Comparison of ENCODE assay signal across 1 worm cellular context in the genomic region with DNA sequence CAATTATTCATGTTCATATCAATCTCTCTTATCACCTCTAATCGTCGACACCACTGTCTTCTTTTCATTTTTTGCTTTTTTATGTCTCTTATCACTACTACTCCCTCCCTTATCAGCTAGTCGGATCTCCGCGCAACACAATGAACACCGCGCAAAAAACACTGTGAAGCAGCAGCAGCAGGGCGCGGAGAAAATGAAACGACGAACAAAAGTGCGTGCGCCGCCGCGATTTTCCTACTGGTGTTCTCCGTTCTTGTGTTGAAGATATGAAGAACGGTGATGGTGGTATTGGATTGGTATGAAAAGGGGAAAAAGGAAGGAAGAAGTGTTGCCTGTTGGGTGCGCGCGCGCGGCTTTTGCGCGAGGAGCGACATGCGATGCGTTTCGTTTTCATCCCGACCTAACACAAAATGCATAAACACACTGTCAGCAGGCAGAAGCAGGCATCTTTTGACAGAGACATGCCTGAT.
A peak's percentile ranks its signal among the peaks of the same experiment; 100 is the strongest.
TF ChIP-seq lines count a peak whose summit lies in the region.

No protein-coding gene starts in this region.

TF ChIP-seq in whole organism, L3 larva, 47 proteins besides CTCF, POLR2A, EP300 and RAD21 (continued from another document):
- TF ChIP-seq ZK546.5 (tag; optimal IDR thresholded peaks at IDR 0.05; lab: Kevin White, UChicago) (no peak), daf-12 (tag; optimal IDR thresholded peaks at IDR 0.05; lab: Kevin White, UChicago) (no peak), pha-4 (tag; optimal IDR thresholded peaks at IDR 0.05; lab: Kevin White, UChicago) (no peak), nhr-237 (tag; optimal IDR thresholded peaks at IDR 0.05; lab: Kevin White, UChicago) (no peak), eor-1 (tag; optimal IDR thresholded peaks at IDR 0.05; lab: Kevin White, UChicago) (no peak), fos-1 (tag; optimal IDR thresholded peaks at IDR 0.05; lab: Kevin White, UChicago) (no peak), elt-2 (tag; optimal IDR thresholded peaks at IDR 0.05; lab: Kevin White, UChicago) (peak; percentile 84), nhr-77 (tag; optimal IDR thresholded peaks at IDR 0.05; lab: Kevin White, UChicago) (no peak), fkh-2 (tag; optimal IDR thresholded peaks at IDR 0.05; lab: Kevin White, UChicago) (no peak), nhr-12 (tag; optimal IDR thresholded peaks at IDR 0.05; lab: Kevin White, UChicago) (no peak), tbx-2 (tag; optimal IDR thresholded peaks at IDR 0.05; lab: Kevin White, UChicago) (no peak), egl-5 (tag; optimal IDR thresholded peaks at IDR 0.05; lab: Kevin White, UChicago) (no peak), unc-39 (tag; optimal IDR thresholded peaks at IDR 0.05; lab: Kevin White, UChicago) (no peak), elt-3 (tag; optimal IDR thresholded peaks at IDR 0.05; lab: Kevin White, UChicago) (peak in 2 of 3 experiments; percentile 30 to 93), ztf-4 (tag; optimal IDR thresholded peaks at IDR 0.05; lab: Kevin White, UChicago) (no peak), nhr-25 (tag; optimal IDR thresholded peaks at IDR 0.05; lab: Kevin White, UChicago) (peak; percentile 65), snpc-4 (tag; optimal IDR thresholded peaks at IDR 0.05; lab: Kevin White, UChicago) (no peak), nhr-67 (tag; optimal IDR thresholded peaks at IDR 0.05; lab: Kevin White, UChicago) (no peak), nhr-43 (tag; optimal IDR thresholded peaks at IDR 0.05; lab: Kevin White, UChicago; ENCODE audit: poor library complexity, severe bottlenecking) (peak; percentile 78), aly-2 (tag; optimal IDR thresholded peaks at IDR 0.05; lab: Kevin White, UChicago) (no peak), egl-27 (tag; optimal IDR thresholded peaks at IDR 0.05; lab: Kevin White, UChicago) (peak; percentile 2), ama-1 (optimal IDR thresholded peaks at IDR 0.05; lab: Kevin White, UChicago) (no peak), pqm-1 (tag; optimal IDR thresholded peaks at IDR 0.05; lab: Kevin White, UChicago) (peak; percentile 42), lin-39 (tag; optimal IDR thresholded peaks at IDR 0.05; lab: Kevin White, UChicago) (no peak), ceh-82 (tag; optimal IDR thresholded peaks at IDR 0.05; lab: Kevin White, UChicago) (no peak), fkh-10 (GFP tag; optimal IDR thresholded peaks at IDR 0.05; lab: Kevin White, UChicago) (no peak)
